Fruit fly (Drosophila melanogaster): Measurements from ENCODE around the gene Oat.

dm6 chr3L:19683520-19683919 lies 33.9 kb upstream of the Oat start:
- TF ChIP-seq CG8478 (optimal IDR thresholded peaks at IDR 0.05) (no peak), usp (GFP tag; optimal IDR thresholded peaks at IDR 0.05) (no peak), EcR (GFP tag; optimal IDR thresholded peaks at IDR 0.05) (no peak)
